Worm (Caenorhabditis elegans): ENCODE data around the gene glb-12.

DNA sequence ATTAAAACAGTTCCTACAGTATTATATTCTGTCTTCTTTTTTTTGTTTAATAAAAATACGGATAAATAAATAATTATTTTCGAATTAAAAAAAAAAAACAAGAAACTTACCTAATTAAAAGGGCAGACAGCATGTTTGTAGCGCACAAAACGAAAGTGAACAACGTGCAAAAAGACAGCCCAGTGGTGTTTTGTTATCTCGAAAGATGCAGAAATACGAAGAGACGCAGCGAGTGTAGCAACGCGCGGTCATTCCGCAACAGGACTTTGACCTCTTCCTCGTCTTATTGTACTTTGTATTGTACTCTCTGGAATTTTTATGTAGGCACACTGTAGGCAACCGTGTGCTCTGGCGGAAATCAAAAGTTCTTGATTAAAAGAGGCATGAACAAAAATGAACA, 37.8 kb downstream of the glb-12 start, which contains the start of gene gbh-1:
- TF ChIP-seq hlh-15 (tag; optimal IDR thresholded peaks at IDR 0.05), result no peak
- no peak for TF ChIP-seq tbx-7 (tag; optimal IDR thresholded peaks at IDR 0.05)
- no peak for TF ChIP-seq ceh-18 (tag; optimal IDR thresholded peaks at IDR 0.05)
- TF ChIP-seq pqm-1 (tag; optimal IDR thresholded peaks at IDR 0.05), result no peak
- TF ChIP-seq ets-4 (tag; optimal IDR thresholded peaks at IDR 0.05), result no peak
- no peak for TF ChIP-seq unc-55 (GFP tag; optimal IDR thresholded peaks at IDR 0.05)
- TF ChIP-seq C08G9.2 (tag; optimal IDR thresholded peaks at IDR 0.05), result no peak
- TF ChIP-seq ceh-24 (tag; optimal IDR thresholded peaks at IDR 0.05), result no peak
- TF ChIP-seq unc-42 (tag; optimal IDR thresholded peaks at IDR 0.05), result no peak
- TF ChIP-seq ref-2 (tag; optimal IDR thresholded peaks at IDR 0.05), result no peak
- TF ChIP-seq unc-86 (tag; optimal IDR thresholded peaks at IDR 0.05), result no peak
- no peak for TF ChIP-seq pat-9 (tag; optimal IDR thresholded peaks at IDR 0.05)
- no peak for TF ChIP-seq hlh-13 (GFP tag; optimal IDR thresholded peaks at IDR 0.05)
